Worm (Caenorhabditis elegans) whole organism, late embryonic: Measurements from ENCODE around the gene C33A11.2.

Experiments used
- C08G9.2 ChIP-seq: sonication (generic microtip); optimal IDR thresholded peaks from 2 replicates; lab custom pipeline; 2016; ENCODE audit warnings: mild to moderate bottlenecking, missing genetic modification characterization, moderate library complexity, missing compliant biosample characterization
- F13H6.1 ChIP-seq: sonication (generic microtip); optimal IDR thresholded peaks from 2 replicates; lab custom pipeline; 2016; ENCODE audit warnings: missing genetic modification characterization, missing compliant biosample characterization
- K02D7.2 ChIP-seq: sonication (generic microtip); optimal IDR thresholded peaks from 2 replicates; lab custom pipeline; 2017; ENCODE audit warnings: mild to moderate bottlenecking, missing genetic modification characterization, missing compliant biosample characterization
- K09A11.1 ChIP-seq: sonication (generic microtip); optimal IDR thresholded peaks from 2 replicates; lab custom pipeline; 2017; ENCODE audit warnings: antibody characterized with exemption, mild to moderate bottlenecking, missing genetic modification characterization, missing compliant biosample characterization; ENCODE audit not compliant: insufficient read depth
- ceh-18 ChIP-seq: sonication (generic microtip); optimal IDR thresholded peaks from 2 replicates; lab custom pipeline; 2016; ENCODE audit warnings: missing genetic modification characterization, missing compliant biosample characterization
- ceh-2 ChIP-seq: sonication (generic microtip); optimal IDR thresholded peaks from 2 replicates; lab custom pipeline; 2016; ENCODE audit warnings: missing genotype, missing genetic modification characterization, missing compliant biosample characterization
- ceh-24 ChIP-seq: sonication (generic microtip); optimal IDR thresholded peaks from 2 replicates; lab custom pipeline; 2016; ENCODE audit warnings: mild to moderate bottlenecking, missing genetic modification characterization, missing compliant biosample characterization
- ceh-30 ChIP-seq: fragments of 150-350 bp; optimal IDR thresholded peaks from 2 replicates; lab custom pipeline; 2014; ENCODE audit warnings: missing biosample characterization, missing genetic modification characterization
- ceh-31 ChIP-seq: sonication (generic microtip); optimal IDR thresholded peaks from 2 replicates; lab custom pipeline; 2016; ENCODE audit warnings: missing genetic modification characterization, missing compliant biosample characterization
- ceh-48 ChIP-seq: sonication (generic microtip); optimal IDR thresholded peaks from 2 replicates; lab custom pipeline; 2016; ENCODE audit warnings: missing genetic modification characterization, inconsistent platforms, missing compliant biosample characterization
- ceh-6 ChIP-seq: fragments of 200-800 bp; sonication (Bioruptor generic); optimal IDR thresholded peaks from 2 replicates; lab custom pipeline; 2018; ENCODE audit warnings: mild to moderate bottlenecking, missing genetic modification characterization, missing compliant biosample characterization
- che-1 ChIP-seq: sonication (generic microtip); optimal IDR thresholded peaks from 2 replicates; lab custom pipeline; 2016; ENCODE audit warnings: mild to moderate bottlenecking, missing genetic modification characterization, missing compliant biosample characterization
- dmd-4 ChIP-seq: sonication (generic microtip); optimal IDR thresholded peaks from 2 replicates; lab custom pipeline; 2016; ENCODE audit warnings: borderline replicate concordance, missing genetic modification characterization, missing compliant biosample characterization
- dve-1 ChIP-seq: sonication (generic microtip); optimal IDR thresholded peaks from 2 replicates; lab custom pipeline; 2017; ENCODE audit warnings: antibody characterized with exemption, mild to moderate bottlenecking, missing genetic modification characterization, missing compliant biosample characterization
- elt-2 ChIP-seq: sonication (generic microtip); optimal IDR thresholded peaks from 2 replicates; lab custom pipeline; 2016; ENCODE audit warnings: missing genetic modification reagents, missing genetic modification characterization, missing compliant biosample characterization
- ets-4 ChIP-seq: sonication (generic microtip); optimal IDR thresholded peaks from 2 replicates; lab custom pipeline; 2016; ENCODE audit warnings: missing genetic modification characterization, missing compliant biosample characterization
- eyg-1 ChIP-seq: sonication (generic microtip); optimal IDR thresholded peaks from 2 replicates; lab custom pipeline; 2016; ENCODE audit warnings: missing genotype, missing genetic modification characterization, missing compliant biosample characterization
- fkh-10 ChIP-seq: fragments of 150-350 bp; optimal IDR thresholded peaks from 2 replicates; lab custom pipeline; 2014; ENCODE audit warnings: missing biosample characterization, missing genetic modification reagents, missing genetic modification characterization
- fkh-6 ChIP-seq: sonication (generic microtip); optimal IDR thresholded peaks from 2 replicates; lab custom pipeline; 2016; ENCODE audit warnings: missing genetic modification characterization, missing compliant biosample characterization
- gmeb-2 ChIP-seq: sonication (generic microtip); optimal IDR thresholded peaks from 2 replicates; lab custom pipeline; 2016; ENCODE audit warnings: missing genetic modification characterization, inconsistent platforms, missing compliant biosample characterization
- hlh-15 ChIP-seq: sonication (generic microtip); optimal IDR thresholded peaks from 2 replicates; lab custom pipeline; 2016; ENCODE audit warnings: missing genetic modification characterization, missing compliant biosample characterization
- hlh-30 ChIP-seq: sonication (generic microtip); optimal IDR thresholded peaks from 2 replicates; lab custom pipeline; 2017; ENCODE audit warnings: antibody characterized with exemption, missing genetic modification characterization, missing compliant biosample characterization; ENCODE audit not compliant: insufficient read depth
- hlh-6 ChIP-seq: sonication (generic microtip); optimal IDR thresholded peaks from 2 replicates; lab custom pipeline; 2016; ENCODE audit warnings: missing genotype, missing genetic modification characterization, missing compliant biosample characterization
- hlh-8 ChIP-seq: sonication (generic microtip); optimal IDR thresholded peaks from 2 replicates; lab custom pipeline; 2016; ENCODE audit warnings: missing genotype, missing genetic modification characterization, missing compliant biosample characterization
- lim-6 ChIP-seq: sonication (generic microtip); optimal IDR thresholded peaks from 2 replicates; lab custom pipeline; 2016; ENCODE audit warnings: missing genetic modification characterization, missing compliant biosample characterization
- nfya-1 ChIP-seq: sonication (generic microtip); optimal IDR thresholded peaks from 2 replicates; lab custom pipeline; 2017; ENCODE audit warnings: missing genetic modification characterization, mild to moderate bottlenecking, missing compliant biosample characterization, antibody characterized with exemption, moderate library complexity
- nhr-11 ChIP-seq: fragments of 150-350 bp; optimal IDR thresholded peaks from 2 replicates; lab custom pipeline; 2014; ENCODE audit warnings: missing biosample characterization, missing genetic modification characterization
- nhr-232 ChIP-seq: sonication (generic microtip); optimal IDR thresholded peaks from 2 replicates; lab custom pipeline; 2016; ENCODE audit warnings: missing genetic modification characterization, missing compliant biosample characterization
- pag-3 ChIP-seq: sonication (generic microtip); optimal IDR thresholded peaks from 2 replicates; lab custom pipeline; 2016; ENCODE audit warnings: missing compliant biosample characterization, missing genetic modification characterization, borderline replicate concordance
- pat-9 ChIP-seq: fragments of 200-800 bp; sonication (Bioruptor generic); optimal IDR thresholded peaks from 2 replicates; lab custom pipeline; 2018; ENCODE audit warnings: mild to moderate bottlenecking, missing genetic modification characterization, moderate library complexity, missing compliant biosample characterization
- pax-1 ChIP-seq: fragments of 150-350 bp; optimal IDR thresholded peaks from 2 replicates; lab custom pipeline; 2014; ENCODE audit warnings: missing biosample characterization, missing genetic modification characterization
- pha-2 ChIP-seq: sonication (generic microtip); optimal IDR thresholded peaks from 2 replicates; lab custom pipeline; 2017; ENCODE audit warnings: mild to moderate bottlenecking, missing genetic modification characterization, missing compliant biosample characterization
- pha-4 ChIP-seq: fragments of 150-350 bp; optimal IDR thresholded peaks from 2 replicates; lab custom pipeline; 2018; ENCODE audit warnings: missing biosample characterization, missing genetic modification reagents, missing genetic modification characterization
- pqm-1 ChIP-seq: sonication (generic microtip); optimal IDR thresholded peaks from 2 replicates; lab custom pipeline; 2016; ENCODE audit warnings: missing genetic modification characterization, missing compliant biosample characterization
- ref-2 ChIP-seq: sonication (generic microtip); optimal IDR thresholded peaks from 2 replicates; lab custom pipeline; 2016; ENCODE audit warnings: missing genetic modification characterization, missing compliant biosample characterization
- rnt-1 ChIP-seq: sonication (generic microtip); optimal IDR thresholded peaks from 2 replicates; lab custom pipeline; 2016; ENCODE audit warnings: missing genetic modification characterization, missing compliant biosample characterization
- sox-2 ChIP-seq: fragments of 200-800 bp; sonication (Bioruptor generic); IDR thresholded peaks from 2 replicates; pipeline ENCODE4 v1.3.6; 2022; ENCODE audit warnings: missing genetic modification reagents, missing genetic modification characterization, missing compliant biosample characterization
- tbx-2 ChIP-seq: sonication (generic microtip); optimal IDR thresholded peaks from 2 replicates; lab custom pipeline; 2016; ENCODE audit warnings: missing genetic modification characterization, missing compliant biosample characterization
- tbx-7 ChIP-seq: sonication (generic microtip); optimal IDR thresholded peaks from 2 replicates; lab custom pipeline; 2016; ENCODE audit warnings: missing genotype, missing genetic modification characterization, missing compliant biosample characterization
- ttx-3 ChIP-seq: sonication (generic microtip); optimal IDR thresholded peaks from 2 replicates; lab custom pipeline; 2016; ENCODE audit warnings: missing genetic modification reagents, missing genetic modification characterization, missing compliant biosample characterization
- unc-42 ChIP-seq: sonication (generic microtip); optimal IDR thresholded peaks from 2 replicates; lab custom pipeline; 2016; ENCODE audit warnings: missing genotype, missing genetic modification characterization, missing compliant biosample characterization
- unc-55 ChIP-seq: sonication (generic microtip); optimal IDR thresholded peaks from 2 replicates; lab custom pipeline; 2017; ENCODE audit warnings: missing biosample characterization, missing genetic modification reagents, missing genetic modification characterization
- unc-86 ChIP-seq: sonication (generic microtip); optimal IDR thresholded peaks from 2 replicates; lab custom pipeline; 2016; ENCODE audit warnings: missing genetic modification characterization, missing compliant biosample characterization
- ztf-16 ChIP-seq: sonication (generic microtip); optimal IDR thresholded peaks from 2 replicates; lab custom pipeline; 2017; ENCODE audit warnings: missing genetic modification characterization, missing compliant biosample characterization

The C33A11.2 gene

ce11 chrX:15345346-15346198, 20.2 kb upstream of the C33A11.2 start:
- no peak for TF ChIP-seq hlh-6 (tag; lab: Kevin White, UChicago)
- TF ChIP-seq ztf-16 (tag; lab: Kevin White, UChicago), result no peak
- TF ChIP-seq unc-86 (tag; lab: Kevin White, UChicago), result no peak
- TF ChIP-seq nhr-232 (tag; lab: Kevin White, UChicago), result no peak
- peak; percentile 78 for TF ChIP-seq elt-2 (tag; lab: Kevin White, UChicago)
- TF ChIP-seq che-1 (tag; lab: Kevin White, UChicago), result no peak

DNA sequence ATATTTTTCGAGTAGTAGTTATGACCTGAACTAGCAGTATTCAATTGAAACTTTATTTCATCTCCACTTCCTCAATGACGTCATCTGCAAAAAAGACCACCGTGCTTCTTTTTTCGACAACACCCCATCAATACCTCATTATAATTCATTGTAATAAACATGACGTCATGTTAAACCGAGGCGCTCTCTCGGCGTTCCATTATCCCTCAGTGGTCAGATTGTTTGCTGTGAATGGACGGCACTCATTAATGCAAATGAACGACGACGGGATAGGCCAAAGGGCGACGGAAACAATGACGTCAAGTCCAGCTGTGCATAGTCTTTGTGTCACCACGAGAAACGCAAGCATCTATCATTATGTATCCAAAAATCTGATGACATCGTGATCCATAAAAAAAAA, 18.1 kb upstream of the C33A11.2 start:
- peak; percentile 67 for TF ChIP-seq ceh-6
- peak; percentile 71 for TF ChIP-seq nfya-1
- peak; percentile 30 for TF ChIP-seq hlh-30 (tag; lab: Kevin White, UChicago)
- TF ChIP-seq che-1 (tag; lab: Kevin White, UChicago), result no peak
- TF ChIP-seq pax-1 (tag; lab: Kevin White, UChicago), result no peak
- TF ChIP-seq unc-42 (tag; lab: Kevin White, UChicago), result peak; percentile 56
- peak; percentile 93 for TF ChIP-seq ceh-31
- no peak for TF ChIP-seq hlh-8
- TF ChIP-seq eyg-1 (tag; lab: Kevin White, UChicago), result peak; percentile 23
- no peak for TF ChIP-seq tbx-7
- TF ChIP-seq pqm-1 (tag; lab: Kevin White, UChicago), result no peak
- TF ChIP-seq pha-4 (tag; lab: Kevin White, UChicago), result no peak
- no peak for TF ChIP-seq pag-3 (tag; lab: Kevin White, UChicago)
- TF ChIP-seq ref-2 (tag; lab: Kevin White, UChicago), result peak; percentile 91
- TF ChIP-seq sox-2 (GFP tag; lab: Robert Waterston, UW), result peak; percentile 94
- TF ChIP-seq unc-55, result peak; percentile 96
- no peak for TF ChIP-seq fkh-10
- no peak for TF ChIP-seq K02D7.2 (tag; lab: Kevin White, UChicago)
- TF ChIP-seq tbx-2 (tag; lab: Kevin White, UChicago), result peak; percentile 84
- TF ChIP-seq pha-2, result peak; percentile 32
- no peak for TF ChIP-seq ets-4 (tag; lab: Kevin White, UChicago)
- TF ChIP-seq unc-86 (tag; lab: Kevin White, UChicago), result no peak
- TF ChIP-seq fkh-6 (tag; lab: Kevin White, UChicago), result no peak
- peak; percentile 65 for TF ChIP-seq ttx-3 (tag; lab: Kevin White, UChicago)
- TF ChIP-seq rnt-1 (tag; lab: Kevin White, UChicago), result no peak

DNA sequence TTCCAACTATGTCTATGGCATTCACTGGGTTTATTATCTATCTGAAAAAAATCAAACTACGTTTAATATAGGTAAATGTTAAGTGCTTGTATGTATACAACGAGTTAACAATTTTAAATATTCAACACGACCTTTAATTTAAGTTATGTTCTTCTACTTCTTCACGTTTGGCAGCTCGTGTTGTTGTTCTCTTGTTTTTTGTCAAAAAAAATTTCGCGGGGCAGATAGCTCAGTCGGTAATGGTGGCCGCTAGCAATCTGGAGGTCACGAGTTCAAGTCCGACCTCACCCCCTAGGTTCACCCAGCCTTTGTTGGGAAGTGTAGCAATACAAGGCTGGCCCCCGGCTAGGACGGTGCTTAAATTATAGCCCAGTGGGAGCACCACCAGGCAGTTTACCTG, 12.9 kb upstream of the C33A11.2 start:
- TF ChIP-seq ztf-16 (tag; lab: Kevin White, UChicago) (no peak), ceh-48 (no peak), pax-1 (tag; lab: Kevin White, UChicago) (no peak), C08G9.2 (tag; lab: Kevin White, UChicago) (no peak), nhr-11 (tag; lab: Kevin White, UChicago) (no peak), fkh-10 (no peak)

ce11 chrX:15353874-15354480, 11.8 kb upstream of the C33A11.2 start:
- TF ChIP-seq F13H6.1 (tag; lab: Kevin White, UChicago) (peak; percentile 51), C08G9.2 (tag; lab: Kevin White, UChicago) (peak; percentile 10), tbx-2 (tag; lab: Kevin White, UChicago) (peak; percentile 74), unc-42 (tag; lab: Kevin White, UChicago) (peak; percentile 84), gmeb-2 (tag; lab: Kevin White, UChicago) (no peak), dmd-4 (peak; percentile 56), pat-9 (tag; lab: Kevin White, UChicago) (peak; percentile 10), ceh-30 (tag; lab: Kevin White, UChicago) (no peak), ceh-24 (tag; lab: Kevin White, UChicago) (no peak), lim-6 (tag; lab: Kevin White, UChicago) (no peak), hlh-15 (tag; lab: Kevin White, UChicago) (no peak), rnt-1 (tag; lab: Kevin White, UChicago) (peak; percentile 57), nfya-1 (peak; percentile 77), ref-2 (tag; lab: Kevin White, UChicago) (peak; percentile 53), K09A11.1 (tag; lab: Kevin White, UChicago) (peak; percentile 44), pqm-1 (tag; lab: Kevin White, UChicago) (no peak), ceh-2 (tag; lab: Kevin White, UChicago) (peak; percentile 3), dve-1 (tag; lab: Kevin White, UChicago) (peak; percentile 4), hlh-8 (peak; percentile 7), ceh-18 (tag; lab: Kevin White, UChicago) (peak; percentile 92)
